Fruit fly (Drosophila melanogaster): ENCODE data around the gene CCHa1.
A peak's percentile ranks its signal among the peaks of the same experiment; 100 is the strongest.

The CCHa1 gene

DNA sequence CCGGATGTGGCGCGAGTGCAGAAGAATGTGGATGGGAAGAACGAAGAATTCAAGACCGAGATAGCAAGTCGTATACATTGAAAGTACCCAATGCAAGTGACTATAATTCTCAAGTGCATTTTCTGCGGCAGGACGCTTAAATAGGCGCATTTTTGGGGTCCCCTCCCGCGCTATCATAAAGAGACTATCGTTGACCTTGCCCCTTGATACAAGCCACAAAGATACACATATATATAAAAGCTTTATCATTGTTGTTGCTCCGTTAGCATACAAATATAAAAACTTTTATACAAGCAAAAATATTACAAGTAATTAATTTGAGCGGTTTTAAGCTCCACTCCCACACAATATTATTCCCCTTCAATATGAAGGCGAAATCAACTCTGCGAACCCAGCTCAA is 8.5 kb downstream of the CCHa1 start:
- TF ChIP-seq CG8301 (tag; optimal IDR thresholded peaks at IDR 0.05) (no peak), EcR (GFP tag; optimal IDR thresholded peaks at IDR 0.05) (peak; percentile 78)

DNA sequence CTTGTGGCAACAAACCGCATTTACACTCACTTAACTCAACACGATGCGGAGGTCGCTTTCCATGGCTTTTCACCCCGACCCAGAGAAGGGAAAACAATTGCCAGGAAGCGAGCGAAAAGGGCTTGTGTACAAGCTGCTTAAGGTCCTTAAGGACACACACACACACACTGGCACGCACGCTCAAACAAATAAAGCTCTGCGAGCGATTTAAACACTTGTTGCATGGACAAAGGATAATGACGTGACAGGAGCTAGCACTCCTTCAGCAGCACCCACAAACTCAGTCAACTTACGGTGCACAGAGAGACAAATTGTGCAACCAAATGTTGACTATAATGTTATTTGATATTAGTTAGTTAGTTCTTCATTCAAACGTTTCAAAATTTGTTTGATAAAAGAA is 11.1 kb downstream of the CCHa1 start:
- no peak for TF ChIP-seq CG12605 (GFP tag; IDR thresholded peaks at IDR 0.05)
- peak; percentile 20 for TF ChIP-seq CG8159 (tag; optimal IDR thresholded peaks at IDR 0.05)

DNA sequence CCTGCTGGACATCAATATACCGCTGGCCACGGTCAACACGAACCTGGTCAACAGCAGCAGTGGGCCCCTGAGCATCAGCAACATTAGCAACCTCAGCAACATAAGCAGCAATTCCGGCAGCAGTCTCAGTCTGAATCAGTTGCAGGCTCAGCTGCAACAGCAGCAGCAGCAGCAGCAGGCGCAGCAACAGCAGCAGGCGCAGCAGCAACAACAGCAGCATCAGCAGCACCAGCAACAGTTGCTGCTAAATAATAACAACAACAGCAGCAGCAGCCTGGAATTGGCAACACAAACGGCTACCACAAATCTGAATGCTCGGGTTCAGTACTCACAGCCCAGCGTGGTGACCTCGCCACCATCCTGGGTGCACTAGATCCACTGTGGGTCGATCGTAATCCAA is 15.1 kb downstream of the CCHa1 start:
- no peak for TF ChIP-seq Ets98B (GFP tag; IDR thresholded peaks at IDR 0.05)
- no peak for TF ChIP-seq Snoo (tag; optimal IDR thresholded peaks at IDR 0.05)
- TF ChIP-seq CG34367 (tag; optimal IDR thresholded peaks at IDR 0.05), result no peak
- TF ChIP-seq CG13204 (GFP tag; optimal IDR thresholded peaks at IDR 0.05), result no peak
- no peak for TF ChIP-seq gl (tag; optimal IDR thresholded peaks at IDR 0.05)
- TF ChIP-seq rn (GFP tag; IDR thresholded peaks at IDR 0.05), result no peak
- no peak for TF ChIP-seq Pif1A (GFP tag; optimal IDR thresholded peaks at IDR 0.05)
- no peak for TF ChIP-seq CG4496 (GFP tag; IDR thresholded peaks at IDR 0.05)
- TF ChIP-seq CG9948 (tag; optimal IDR thresholded peaks at IDR 0.05), result no peak
- TF ChIP-seq D1 (tag; optimal IDR thresholded peaks at IDR 0.05), result no peak
- no peak for TF ChIP-seq CG15710 (tag; optimal IDR thresholded peaks at IDR 0.05)

- peak; percentile 54; the same call in 1 of the 2 replicates for TF ChIP-seq CG32121 (GFP tag; IDR thresholded peaks at IDR 0.05)
- peak; percentile 36 for TF ChIP-seq D1 (tag; optimal IDR thresholded peaks at IDR 0.05)
- peak; percentile 72 for TF ChIP-seq CG17806 (tag; optimal IDR thresholded peaks at IDR 0.05)
- TF ChIP-seq CG13204 (GFP tag; optimal IDR thresholded peaks at IDR 0.05), result no peak
- TF ChIP-seq CG12605 (GFP tag; IDR thresholded peaks at IDR 0.05), result 0 out of 2 replicates have a peak, but pooled peaks have one; percentile 26
- TF ChIP-seq Pif1B (GFP tag; optimal IDR thresholded peaks at IDR 0.05), result peak; percentile 41
- TF ChIP-seq CG9948 (tag; optimal IDR thresholded peaks at IDR 0.05), result peak; percentile 39
- TF ChIP-seq Ets98B (GFP tag; IDR thresholded peaks at IDR 0.05), result no peak
- no peak for TF ChIP-seq rn (GFP tag; IDR thresholded peaks at IDR 0.05)
- peak; percentile 68 for TF ChIP-seq CG8301 (tag; optimal IDR thresholded peaks at IDR 0.05)
- TF ChIP-seq CG4496 (GFP tag; IDR thresholded peaks at IDR 0.05), result peak; percentile 85
- no peak for TF ChIP-seq CG10348 (GFP tag; IDR thresholded peaks at IDR 0.05)
- TF ChIP-seq EcR (GFP tag; optimal IDR thresholded peaks at IDR 0.05), result no peak
- peak; percentile 55 for TF ChIP-seq CG14655 (GFP tag; optimal IDR thresholded peaks at IDR 0.05)
- TF ChIP-seq CG15710 (tag; optimal IDR thresholded peaks at IDR 0.05), result peak; percentile 58
- TF ChIP-seq gl (tag; optimal IDR thresholded peaks at IDR 0.05), result no peak
- TF ChIP-seq Pif1A (GFP tag; optimal IDR thresholded peaks at IDR 0.05), result peak; percentile 43
- peak; percentile 21 for TF ChIP-seq Snoo (tag; optimal IDR thresholded peaks at IDR 0.05)
- peak; percentile 13 for TF ChIP-seq CG34367 (tag; optimal IDR thresholded peaks at IDR 0.05)
- peak; percentile 71 for TF ChIP-seq CG8159 (tag; optimal IDR thresholded peaks at IDR 0.05)
Measured at dm6 chr3R:14077026-14077425, 19.6 kb downstream of the CCHa1 start.

DNA sequence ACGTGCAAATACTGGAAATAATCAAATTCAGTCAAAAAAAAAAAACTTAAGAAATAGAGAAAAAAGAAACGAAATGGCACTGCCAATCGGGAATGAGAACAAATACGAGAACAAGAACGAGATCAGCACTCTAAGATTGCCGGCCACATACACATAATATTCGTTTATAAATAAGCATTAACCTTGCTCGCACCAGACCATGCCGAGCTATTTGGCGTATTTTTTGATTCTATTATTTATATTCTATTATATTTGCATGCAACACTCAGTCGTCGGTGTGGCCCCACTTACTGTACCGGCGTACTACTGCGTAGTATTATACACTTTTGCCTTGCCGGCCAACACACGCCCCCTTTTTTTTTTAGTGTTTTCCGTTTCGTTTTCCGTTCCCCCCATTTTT is 26.0 kb downstream of the CCHa1 start:
- TF ChIP-seq CG4496 (GFP tag; IDR thresholded peaks at IDR 0.05), result 0 out of 3 replicates have a peak, but pooled peaks have one; percentile 40
- TF ChIP-seq CG9948 (tag; optimal IDR thresholded peaks at IDR 0.05), result no peak
- no peak for TF ChIP-seq gl (tag; optimal IDR thresholded peaks at IDR 0.05)
- TF ChIP-seq Snoo (tag; optimal IDR thresholded peaks at IDR 0.05), result no peak
- TF ChIP-seq CG32121 (GFP tag; IDR thresholded peaks at IDR 0.05), result peak; percentile 19; the same call in 1 of the 2 replicates
- no peak for TF ChIP-seq D1 (tag; optimal IDR thresholded peaks at IDR 0.05)

DNA sequence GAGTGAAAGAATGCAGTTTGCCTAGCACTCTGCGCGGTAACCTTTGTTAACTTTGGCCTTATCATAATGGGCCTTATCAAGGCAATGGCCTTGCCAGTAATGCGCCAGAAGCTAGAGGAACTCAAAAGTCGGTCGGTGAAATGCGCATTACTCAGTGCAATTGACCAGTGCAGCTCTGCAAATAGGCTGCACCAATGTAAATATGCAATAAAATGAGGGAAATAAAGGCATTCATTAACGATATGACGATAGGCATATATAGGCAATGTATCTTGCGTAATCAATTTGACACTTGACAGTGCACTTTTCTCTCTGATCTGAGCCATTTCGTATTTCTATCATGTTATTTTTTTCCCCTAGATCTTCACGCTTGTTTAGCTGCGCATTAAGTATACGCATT is 26.5 kb downstream of the CCHa1 start:
- TF ChIP-seq gl (tag; optimal IDR thresholded peaks at IDR 0.05), result peak; percentile 23
- TF ChIP-seq Pif1A (GFP tag; optimal IDR thresholded peaks at IDR 0.05), result peak; percentile 25
- peak; percentile 24 for TF ChIP-seq Pif1B (GFP tag; optimal IDR thresholded peaks at IDR 0.05)
- TF ChIP-seq CG4496 (GFP tag; IDR thresholded peaks at IDR 0.05), result no peak

DNA sequence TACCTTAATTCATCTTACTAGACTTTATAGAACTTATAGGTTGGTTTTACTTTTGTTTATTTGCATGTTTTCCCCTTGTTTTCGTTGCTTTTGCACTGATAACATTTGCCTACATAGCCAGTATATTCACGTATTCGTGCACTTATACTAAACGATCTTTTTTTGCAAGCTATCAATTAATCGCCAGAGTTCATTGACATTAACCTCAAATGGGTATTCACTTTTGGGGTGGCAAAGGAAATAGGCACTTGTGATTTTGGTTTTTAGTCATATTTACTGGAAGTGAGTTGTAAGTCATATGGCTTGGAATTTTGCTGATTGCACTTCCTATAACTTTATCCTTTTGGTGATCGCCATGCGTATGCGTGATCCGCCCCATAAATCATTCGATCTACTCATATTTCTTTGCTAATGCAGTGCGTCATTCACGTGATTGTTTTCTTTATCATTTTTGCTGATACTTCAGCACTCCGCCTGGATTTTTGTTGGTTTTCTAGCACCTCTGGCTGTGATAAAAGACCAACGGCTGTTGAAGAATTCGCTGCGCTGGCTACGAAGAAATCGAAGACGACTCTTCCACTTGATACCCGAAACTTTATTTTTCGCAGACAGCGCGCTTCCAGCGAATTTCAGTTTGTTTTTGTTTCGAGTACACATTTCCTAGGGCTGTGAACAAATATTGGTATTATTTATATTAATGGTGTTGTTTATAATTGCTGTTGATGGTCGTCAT is 28.6 kb downstream of the CCHa1 start:
- TF ChIP-seq CG10348 (GFP tag; IDR thresholded peaks at IDR 0.05) (no peak), EcR (GFP tag; optimal IDR thresholded peaks at IDR 0.05) (peak; percentile 75)

dm6 chr3R:14065241-14065640 is 31.4 kb downstream of the CCHa1 start:
- TF ChIP-seq CG12605 (GFP tag; IDR thresholded peaks at IDR 0.05), result no peak
- peak; percentile 77 for TF ChIP-seq EcR (GFP tag; optimal IDR thresholded peaks at IDR 0.05)
- TF ChIP-seq CG9948 (tag; optimal IDR thresholded peaks at IDR 0.05), result no peak
- TF ChIP-seq CG8301 (tag; optimal IDR thresholded peaks at IDR 0.05), result no peak
